Worm (Caenorhabditis elegans) whole organism, late embryonic: ENCODE data around the gene cutl-19.

Source experiments
- C08G9.2 ChIP-seq: sonication (generic microtip); optimal IDR thresholded peaks from 2 replicates; lab custom pipeline; 2016; ENCODE audit warnings: mild to moderate bottlenecking, missing genetic modification characterization, moderate library complexity, missing compliant biosample characterization
- K09A11.1 ChIP-seq: sonication (generic microtip); optimal IDR thresholded peaks from 2 replicates; lab custom pipeline; 2017; ENCODE audit warnings: antibody characterized with exemption, mild to moderate bottlenecking, missing genetic modification characterization, missing compliant biosample characterization; ENCODE audit not compliant: insufficient read depth
- Y22D7AL.16 ChIP-seq: sonication (generic microtip); optimal IDR thresholded peaks from 2 replicates; lab custom pipeline; 2016; ENCODE audit warnings: missing genetic modification characterization, missing compliant biosample characterization
- ama-1 ChIP-seq: fragments of 150-350 bp; optimal IDR thresholded peaks from 2 replicates; lab custom pipeline; 2014
- ceh-14 ChIP-seq: sonication (generic microtip); optimal IDR thresholded peaks from 2 replicates; lab custom pipeline; 2016; ENCODE audit warnings: missing genotype, missing genetic modification characterization, missing compliant biosample characterization
- ceh-19 ChIP-seq: fragments of 200-800 bp; sonication (Bioruptor generic); optimal IDR thresholded peaks from 2 replicates; lab custom pipeline; 2018; ENCODE audit warnings: mild to moderate bottlenecking, missing genetic modification characterization, missing compliant biosample characterization
- ceh-22 ChIP-seq: sonication (generic microtip); optimal IDR thresholded peaks from 2 replicates; lab custom pipeline; 2017; ENCODE audit warnings: missing biosample characterization, missing genetic modification characterization
- ceh-30 ChIP-seq: fragments of 150-350 bp; optimal IDR thresholded peaks from 2 replicates; lab custom pipeline; 2014; ENCODE audit warnings: missing biosample characterization, missing genetic modification characterization
- ceh-31 ChIP-seq: sonication (generic microtip); optimal IDR thresholded peaks from 2 replicates; lab custom pipeline; 2016; ENCODE audit warnings: missing genetic modification characterization, missing compliant biosample characterization
- ceh-9 ChIP-seq: sonication (generic microtip); optimal IDR thresholded peaks from 2 replicates; lab custom pipeline; 2016; ENCODE audit warnings: mild to moderate bottlenecking, missing genetic modification characterization, inconsistent platforms, missing compliant biosample characterization
- dmd-4 ChIP-seq: sonication (generic microtip); optimal IDR thresholded peaks from 2 replicates; lab custom pipeline; 2016; ENCODE audit warnings: borderline replicate concordance, missing genetic modification characterization, missing compliant biosample characterization
- elt-2 ChIP-seq: sonication (generic microtip); optimal IDR thresholded peaks from 2 replicates; lab custom pipeline; 2016; ENCODE audit warnings: missing genetic modification reagents, missing genetic modification characterization, missing compliant biosample characterization
- ets-4 ChIP-seq: sonication (generic microtip); optimal IDR thresholded peaks from 2 replicates; lab custom pipeline; 2016; ENCODE audit warnings: missing genetic modification characterization, missing compliant biosample characterization
- fax-1 ChIP-seq: sonication (generic microtip); optimal IDR thresholded peaks from 2 replicates; lab custom pipeline; 2016; ENCODE audit warnings: missing genotype, missing genetic modification characterization, missing compliant biosample characterization
- fkh-10 ChIP-seq: fragments of 150-350 bp; optimal IDR thresholded peaks from 2 replicates; lab custom pipeline; 2014; ENCODE audit warnings: missing biosample characterization, missing genetic modification reagents, missing genetic modification characterization
- hlh-15 ChIP-seq: sonication (generic microtip); optimal IDR thresholded peaks from 2 replicates; lab custom pipeline; 2016; ENCODE audit warnings: missing genetic modification characterization, missing compliant biosample characterization
- lim-6 ChIP-seq: sonication (generic microtip); optimal IDR thresholded peaks from 2 replicates; lab custom pipeline; 2016; ENCODE audit warnings: missing genetic modification characterization, missing compliant biosample characterization
- lin-11 ChIP-seq: fragments of 200-800 bp; sonication (Bioruptor generic); optimal IDR thresholded peaks from 2 replicates; lab custom pipeline; 2018; ENCODE audit warnings: mild to moderate bottlenecking, missing genetic modification characterization, missing compliant biosample characterization
- madf-2 ChIP-seq: sonication (generic microtip); optimal IDR thresholded peaks from 2 replicates; lab custom pipeline; 2017; ENCODE audit warnings: missing genetic modification characterization, missing compliant biosample characterization
- nhr-232 ChIP-seq: sonication (generic microtip); optimal IDR thresholded peaks from 2 replicates; lab custom pipeline; 2016; ENCODE audit warnings: missing genetic modification characterization, missing compliant biosample characterization
- npax-4 ChIP-seq: sonication (generic microtip); optimal IDR thresholded peaks from 2 replicates; lab custom pipeline; 2016; ENCODE audit warnings: missing genetic modification characterization, missing compliant biosample characterization
- pag-3 ChIP-seq: sonication (generic microtip); optimal IDR thresholded peaks from 2 replicates; lab custom pipeline; 2016; ENCODE audit warnings: missing compliant biosample characterization, missing genetic modification characterization, borderline replicate concordance
- pat-9 ChIP-seq: fragments of 200-800 bp; sonication (Bioruptor generic); optimal IDR thresholded peaks from 2 replicates; lab custom pipeline; 2018; ENCODE audit warnings: mild to moderate bottlenecking, missing genetic modification characterization, moderate library complexity, missing compliant biosample characterization
- pha-2 ChIP-seq: sonication (generic microtip); optimal IDR thresholded peaks from 2 replicates; lab custom pipeline; 2017; ENCODE audit warnings: mild to moderate bottlenecking, missing genetic modification characterization, missing compliant biosample characterization
- pros-1 ChIP-seq: fragments of 150-350 bp; optimal IDR thresholded peaks from 2 replicates; lab custom pipeline; 2014; ENCODE audit warnings: missing biosample characterization, missing genetic modification reagents, missing genetic modification characterization
- rnt-1 ChIP-seq: sonication (generic microtip); optimal IDR thresholded peaks from 2 replicates; lab custom pipeline; 2016; ENCODE audit warnings: missing genetic modification characterization, missing compliant biosample characterization
- sox-2 ChIP-seq: fragments of 200-800 bp; sonication (Bioruptor generic); IDR thresholded peaks from 2 replicates; pipeline ENCODE4 v1.3.6; 2022; ENCODE audit warnings: missing genetic modification reagents, missing genetic modification characterization, missing compliant biosample characterization
- sox-4 ChIP-seq: sonication (generic microtip); optimal IDR thresholded peaks from 2 replicates; lab custom pipeline; 2017; ENCODE audit warnings: mild to moderate bottlenecking, missing genetic modification characterization, inconsistent platforms, missing compliant biosample characterization
- syd-9 ChIP-seq: sonication (generic microtip); optimal IDR thresholded peaks from 2 replicates; lab custom pipeline; 2016; ENCODE audit warnings: mild to moderate bottlenecking, missing genetic modification characterization, moderate library complexity, missing compliant biosample characterization
- tbx-7 ChIP-seq: sonication (generic microtip); optimal IDR thresholded peaks from 2 replicates; lab custom pipeline; 2016; ENCODE audit warnings: missing genotype, missing genetic modification characterization, missing compliant biosample characterization
- unc-3 ChIP-seq, 2 experiments: fragments of 200-800 bp in 1 of 2; sonication (Bioruptor generic) in 1 of 2; sonication (generic microtip) in 1 of 2; conservative IDR thresholded peaks in 1 of 2; optimal IDR thresholded peaks in 1 of 2; 2 replicates each; pipeline versions ENCODE4 v1.3.6 to Lab custom; 2016 to 2022; ENCODE audit warnings: missing compliant biosample characterization in 2 of 2, missing genetic modification characterization in 2 of 2, missing genetic modification reagents in 1 of 2
- unc-42 ChIP-seq: sonication (generic microtip); optimal IDR thresholded peaks from 2 replicates; lab custom pipeline; 2016; ENCODE audit warnings: missing genotype, missing genetic modification characterization, missing compliant biosample characterization
- unc-55 ChIP-seq: sonication (generic microtip); optimal IDR thresholded peaks from 2 replicates; lab custom pipeline; 2017; ENCODE audit warnings: missing biosample characterization, missing genetic modification reagents, missing genetic modification characterization
- unc-86 ChIP-seq: sonication (generic microtip); optimal IDR thresholded peaks from 2 replicates; lab custom pipeline; 2016; ENCODE audit warnings: missing genetic modification characterization, missing compliant biosample characterization
- ztf-16 ChIP-seq: sonication (generic microtip); optimal IDR thresholded peaks from 2 replicates; lab custom pipeline; 2017; ENCODE audit warnings: missing genetic modification characterization, missing compliant biosample characterization

The cutl-19 gene

DNA sequence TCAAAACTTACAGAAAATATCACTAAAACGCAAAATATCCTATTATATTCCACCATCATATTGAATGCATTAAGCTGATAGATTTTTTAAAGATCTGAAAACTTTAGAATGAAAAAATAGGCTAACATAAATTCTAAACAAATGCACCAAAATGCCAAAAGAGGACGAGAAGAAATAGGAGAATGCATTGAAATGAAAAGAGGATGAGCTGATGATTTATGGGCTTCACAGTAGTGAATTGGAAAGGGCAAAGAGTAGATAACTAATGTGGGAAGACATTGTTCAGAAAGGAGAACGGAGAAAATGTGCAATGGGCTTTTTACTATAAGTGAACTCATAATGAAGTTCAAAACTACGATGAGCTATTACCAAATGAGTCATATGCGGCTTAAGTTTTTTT, at the start of gene cutl-19:
cutl-19 (minus strand) TSS at position 101 of the 400 bp plus-strand sequence.
- no peak for TF ChIP-seq ceh-31
- no peak for TF ChIP-seq C08G9.2 (tag; lab: Kevin White, UChicago)
- TF ChIP-seq pha-2 (tag; lab: Kevin White, UChicago) = no peak
- no peak for TF ChIP-seq ama-1 (lab: Kevin White, UChicago)
- TF ChIP-seq syd-9 = no peak
- no peak for TF ChIP-seq lin-11
- no peak for TF ChIP-seq pat-9
- TF ChIP-seq hlh-15 (tag; lab: Kevin White, UChicago) = no peak
- no peak for TF ChIP-seq dmd-4 (tag; lab: Kevin White, UChicago)
- no peak for TF ChIP-seq lim-6 (tag; lab: Kevin White, UChicago)
- no peak for TF ChIP-seq K09A11.1
- no peak for TF ChIP-seq nhr-232 (tag; lab: Kevin White, UChicago)
- no peak for TF ChIP-seq npax-4 (tag; lab: Kevin White, UChicago)
- TF ChIP-seq unc-55 = no peak
- TF ChIP-seq fax-1 (tag; lab: Kevin White, UChicago) = no peak

DNA sequence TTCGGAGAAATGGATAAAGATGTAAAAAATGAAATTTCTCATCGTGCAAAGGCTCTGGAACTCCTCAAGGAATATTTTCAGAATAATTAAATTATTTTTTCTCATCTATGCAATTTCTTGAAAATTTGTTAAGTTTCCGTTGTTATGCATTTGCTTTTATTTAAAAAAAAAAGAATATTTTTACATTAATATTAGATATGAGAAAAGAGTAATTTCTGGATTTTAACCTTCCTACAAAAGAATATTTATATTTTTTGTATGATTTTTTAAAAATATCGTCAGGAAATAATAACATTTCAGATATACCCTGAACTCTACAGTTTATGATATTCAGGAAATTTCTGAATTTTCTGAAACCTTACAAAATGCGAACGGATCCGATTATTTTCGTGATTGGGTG, 47.4 kb upstream of the cutl-19 start, which contains the start of gene gro-1:
gro-1 (plus strand) TSS at position 301 of the 400 bp plus-strand sequence.
- TF ChIP-seq ceh-19 (no peak), pros-1 (tag; lab: Kevin White, UChicago) (no peak), ztf-16 (tag; lab: Kevin White, UChicago) (no peak), ceh-22 (tag; lab: Kevin White, UChicago) (no peak), unc-42 (tag; lab: Kevin White, UChicago) (no peak), pag-3 (tag; lab: Kevin White, UChicago) (no peak), Y22D7AL.16 (tag; lab: Kevin White, UChicago) (no peak), madf-2 (tag; lab: Kevin White, UChicago) (no peak), tbx-7 (tag; lab: Kevin White, UChicago) (no peak), dmd-4 (tag; lab: Kevin White, UChicago) (no peak), ceh-9 (tag; lab: Kevin White, UChicago) (no peak), ceh-14 (tag; lab: Kevin White, UChicago) (no peak), rnt-1 (no peak), unc-3 (GFP tag; conservative IDR thresholded peaks at IDR 0.05; lab: Robert Waterston, UW) (no peak), unc-3 (tag; optimal IDR thresholded peaks at IDR 0.05; lab: Kevin White, UChicago) (no peak), sox-4 (no peak), fax-1 (tag; lab: Kevin White, UChicago) (no peak), pha-2 (tag; lab: Kevin White, UChicago) (no peak), fkh-10 (no peak), unc-55 (no peak), lim-6 (tag; lab: Kevin White, UChicago) (no peak)
- TF ChIP-seq, all 69 proteins: peak for 0

DNA sequence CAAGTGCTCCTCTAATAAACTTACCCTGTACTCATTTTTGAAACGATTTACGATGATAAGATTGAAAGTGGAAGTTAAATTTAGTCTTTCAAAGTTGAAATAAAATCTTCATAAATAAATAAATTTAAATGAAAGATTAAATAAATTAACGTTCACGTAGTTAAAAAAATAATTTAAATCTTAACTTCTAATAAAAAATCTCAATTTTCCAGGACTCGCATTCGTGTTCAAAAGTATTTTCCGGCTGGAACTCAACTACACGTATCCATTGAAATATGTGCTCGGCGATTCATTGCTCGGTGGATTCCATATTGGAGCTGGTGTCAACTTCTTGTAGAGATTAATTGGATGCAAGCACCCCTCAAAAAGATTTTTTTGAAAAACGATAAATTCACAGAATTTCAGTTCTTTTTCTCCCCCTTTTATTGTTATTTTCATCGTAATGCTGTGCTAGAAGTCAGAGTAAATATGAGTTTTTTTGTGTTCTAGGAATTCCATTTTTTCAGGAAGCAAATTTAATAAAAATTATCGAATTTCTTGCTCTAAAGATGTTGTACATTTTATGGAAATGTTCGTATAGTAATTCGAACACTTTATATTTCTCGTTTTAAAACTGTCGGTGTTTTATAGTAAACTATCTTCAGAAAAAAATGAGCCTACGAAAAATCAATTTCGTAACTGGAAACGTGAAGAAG, 46.0 kb upstream of the cutl-19 start, which contains the start of the genes C34E10.9 and hap-1:
C34E10.9 (minus strand) TSS at position 101 of the 695 bp plus-strand sequence.
hap-1 (plus strand) TSS at position 645 of the 695 bp plus-strand sequence.
- TF ChIP-seq tbx-7 (tag; lab: Kevin White, UChicago) (no peak), hlh-15 (tag; lab: Kevin White, UChicago) (no peak), unc-86 (no peak), ama-1 (lab: Kevin White, UChicago) (no peak), ceh-31 (no peak), elt-2 (no peak), sox-2 (no peak)
- TF ChIP-seq, all 69 proteins: peak for 0

DNA sequence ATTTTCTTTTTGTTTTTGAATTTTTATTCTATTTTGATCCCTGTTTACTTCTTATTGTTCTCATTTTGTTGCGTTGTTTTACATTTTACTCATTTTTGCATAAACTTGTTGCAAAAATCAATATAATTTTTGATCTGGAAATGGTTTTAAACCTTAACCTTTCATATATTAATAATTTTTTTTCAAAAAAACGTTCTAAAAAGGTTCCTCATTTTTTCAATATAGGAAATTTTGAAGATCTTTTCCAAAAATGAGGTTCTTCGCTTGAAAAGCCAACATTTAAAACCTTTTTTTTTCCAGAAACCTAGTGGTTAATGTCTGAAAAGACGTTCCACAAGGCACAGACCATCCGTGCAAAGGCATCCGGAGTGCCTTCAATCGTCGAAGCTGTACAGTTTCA, 43.0 kb upstream of the cutl-19 start, which contains the start of gene gop-3:
gop-3 (plus strand) TSS at position 301 of the 400 bp plus-strand sequence.
- TF ChIP-seq dmd-4 (tag; lab: Kevin White, UChicago) = no peak
- no peak for TF ChIP-seq lim-6 (tag; lab: Kevin White, UChicago)
- TF ChIP-seq ama-1 (lab: Kevin White, UChicago) = no peak
- no peak for TF ChIP-seq K09A11.1
- no peak for TF ChIP-seq ceh-30 (tag; lab: Kevin White, UChicago)
- TF ChIP-seq tbx-7 (tag; lab: Kevin White, UChicago) = no peak
- no peak for TF ChIP-seq ets-4 (tag; lab: Kevin White, UChicago)
